Worm (Caenorhabditis elegans) whole organism, L2 larva: Measurements from ENCODE around the gene F40A3.7.

Experiments used
- R02D3.7 ChIP-seq: fragments of 150-350 bp; optimal IDR thresholded peaks from 2 replicates; lab custom pipeline; 2014; ENCODE audit warnings: missing biosample characterization, missing genetic modification characterization
- Y55F3AM.14 ChIP-seq: fragments of 200-800 bp; sonication (Bioruptor generic); optimal IDR thresholded peaks from 2 replicates; lab custom pipeline; 2018; ENCODE audit warnings: mild to moderate bottlenecking, missing genetic modification characterization, missing compliant biosample characterization
- ceh-16 ChIP-seq: fragments of 150-350 bp; optimal IDR thresholded peaks from 2 replicates; lab custom pipeline; 2014; ENCODE audit warnings: missing biosample characterization, missing genetic modification characterization
- ceh-82 ChIP-seq: fragments of 150-350 bp; optimal IDR thresholded peaks from 2 replicates; lab custom pipeline; 2014; ENCODE audit warnings: missing biosample characterization, missing genetic modification characterization
- dmd-4 ChIP-seq: sonication (generic microtip); optimal IDR thresholded peaks from 2 replicates; lab custom pipeline; 2017; ENCODE audit warnings: missing biosample characterization, missing genetic modification characterization
- gmeb-1 ChIP-seq: fragments of 150-350 bp; optimal IDR thresholded peaks from 2 replicates; lab custom pipeline; 2014; ENCODE audit warnings: missing biosample characterization, missing genetic modification characterization
- lin-11 ChIP-seq: fragments of 150-350 bp; sonication (generic microtip); optimal IDR thresholded peaks from 2 replicates; lab custom pipeline; 2014; ENCODE audit warnings: missing biosample characterization, missing genetic modification characterization, inconsistent platforms, mixed read lengths
- lin-13 ChIP-seq: fragments of 150-350 bp; optimal IDR thresholded peaks from 2 replicates; lab custom pipeline; 2014; ENCODE audit warnings: missing biosample characterization, missing genetic modification reagents, missing genetic modification characterization
- lsy-2 ChIP-seq, 2 experiments: fragments of 150-350 bp in 1 of 2; sonication (generic microtip) in 1 of 2; optimal IDR thresholded peaks; 2 replicates each; lab custom pipeline; 2014 to 2017; ENCODE audit warnings: missing biosample characterization in 2 of 2, missing genetic modification characterization in 2 of 2
- mdl-1 ChIP-seq, 2 experiments: fragments of 150-350 bp in 1 of 2; sonication (generic microtip) in 1 of 2; optimal IDR thresholded peaks; 2 replicates each; lab custom pipeline; 2017; ENCODE audit warnings: missing biosample characterization in 2 of 2, missing genetic modification characterization in 2 of 2
- nhr-10 ChIP-seq: sonication (generic microtip); optimal IDR thresholded peaks from 2 replicates; lab custom pipeline; 2017; ENCODE audit warnings: missing biosample characterization, missing genetic modification characterization
- nhr-129 ChIP-seq: fragments of 150-350 bp; optimal IDR thresholded peaks from 2 replicates; lab custom pipeline; 2014; ENCODE audit warnings: missing biosample characterization, missing genetic modification characterization
- nhr-21 ChIP-seq: fragments of 150-350 bp; optimal IDR thresholded peaks from 2 replicates; lab custom pipeline; 2014; ENCODE audit warnings: missing biosample characterization, missing genetic modification characterization
- peb-1 ChIP-seq: fragments of 150-350 bp; optimal IDR thresholded peaks from 2 replicates; lab custom pipeline; 2014; ENCODE audit warnings: missing biosample characterization, missing genetic modification characterization
- sem-4 ChIP-seq: fragments of 150-350 bp; optimal IDR thresholded peaks from 2 replicates; lab custom pipeline; 2014; ENCODE audit warnings: missing biosample characterization, missing genetic modification reagents, missing genetic modification characterization
- sma-3 ChIP-seq: sonication (generic microtip); optimal IDR thresholded peaks from 2 replicates; lab custom pipeline; 2016; ENCODE audit warnings: missing genetic modification reagents, missing genetic modification characterization, missing compliant biosample characterization
- sma-9 ChIP-seq, 2 experiments: fragments of 150-350 bp in 1 of 2; sonication (generic microtip) in 1 of 2; optimal IDR thresholded peaks; 2 replicates each; lab custom pipeline; 2014 to 2016; ENCODE audit warnings: missing genetic modification characterization in 2 of 2, mild to moderate bottlenecking in 1 of 2, missing biosample characterization in 1 of 2, missing compliant biosample characterization in 1 of 2, missing genetic modification reagents in 1 of 2, moderate library complexity in 1 of 2
- unc-39 ChIP-seq: fragments of 150-350 bp; optimal IDR thresholded peaks from 2 replicates; lab custom pipeline; 2014; ENCODE audit warnings: missing biosample characterization, missing genetic modification characterization
- zag-1 ChIP-seq: fragments of 150-350 bp; optimal IDR thresholded peaks from 2 replicates; lab custom pipeline; 2014; ENCODE audit warnings: missing biosample characterization, missing genetic modification characterization
- ztf-1 ChIP-seq: fragments of 200-800 bp; sonication (Bioruptor generic); conservative IDR thresholded peaks from 2 replicates; pipeline ENCODE4 v1.3.6; 2022; ENCODE audit warnings: missing genetic modification characterization, missing compliant biosample characterization
- ztf-11 ChIP-seq: sonication (generic microtip); optimal IDR thresholded peaks from 2 replicates; lab custom pipeline; 2017; ENCODE audit warnings: missing biosample characterization, missing genetic modification characterization

The F40A3.7 gene

DNA sequence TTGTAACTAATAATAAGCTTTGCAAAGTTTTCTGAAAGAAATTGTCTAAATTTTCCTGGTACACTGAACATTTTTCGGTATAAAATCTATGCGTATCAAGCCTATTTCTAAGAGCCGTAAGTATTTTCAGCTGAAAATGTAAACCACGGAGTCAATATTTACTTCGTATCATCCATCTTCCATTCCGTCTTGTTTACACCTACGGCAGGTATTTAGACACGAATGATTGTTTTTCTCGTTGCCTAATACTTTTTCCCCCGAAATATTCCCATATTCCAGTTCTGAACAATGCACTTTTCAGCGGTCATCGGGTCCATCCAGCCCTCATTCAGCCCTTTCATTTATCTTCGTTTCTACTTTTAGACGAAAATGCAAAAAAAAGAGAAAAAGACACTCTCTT is 52.0 kb downstream of the F40A3.7 start:
- no peak for TF ChIP-seq sma-9 (GFP tag; optimal IDR thresholded peaks at IDR 0.05; lab: Kevin White, UChicago)
- TF ChIP-seq sma-9 (tag; optimal IDR thresholded peaks at IDR 0.05; lab: Kevin White, UChicago) = no peak
- no peak for TF ChIP-seq ceh-16 (tag; lab: Kevin White, UChicago)
- TF ChIP-seq mdl-1 (tag; optimal IDR thresholded peaks at IDR 0.05; lab: Kevin White, UChicago) = no peak
- TF ChIP-seq ztf-1 = no peak
- no peak for TF ChIP-seq unc-39 (tag; lab: Kevin White, UChicago)
- no peak for TF ChIP-seq gmeb-1
- no peak for TF ChIP-seq sma-3 (GFP tag; lab: Kevin White, UChicago)
- no peak for TF ChIP-seq lsy-2 (tag; optimal IDR thresholded peaks at IDR 0.05; lab: Kevin White, UChicago)
- TF ChIP-seq nhr-10 (tag; lab: Kevin White, UChicago) = no peak
- no peak for TF ChIP-seq nhr-129
- TF ChIP-seq Y55F3AM.14 = no peak
- no peak for TF ChIP-seq sem-4 (tag; lab: Kevin White, UChicago)
- TF ChIP-seq lin-11 (tag; lab: Kevin White, UChicago) = no peak
- TF ChIP-seq ceh-82 = no peak
- no peak for TF ChIP-seq lin-13 (GFP tag; lab: Kevin White, UChicago)
- no peak for TF ChIP-seq nhr-21
- TF ChIP-seq ztf-11 (tag; lab: Kevin White, UChicago) = no peak
- no peak for TF ChIP-seq peb-1
- TF ChIP-seq dmd-4 (tag; lab: Kevin White, UChicago) = no peak
- TF ChIP-seq, all 48 proteins: peak for 0

DNA sequence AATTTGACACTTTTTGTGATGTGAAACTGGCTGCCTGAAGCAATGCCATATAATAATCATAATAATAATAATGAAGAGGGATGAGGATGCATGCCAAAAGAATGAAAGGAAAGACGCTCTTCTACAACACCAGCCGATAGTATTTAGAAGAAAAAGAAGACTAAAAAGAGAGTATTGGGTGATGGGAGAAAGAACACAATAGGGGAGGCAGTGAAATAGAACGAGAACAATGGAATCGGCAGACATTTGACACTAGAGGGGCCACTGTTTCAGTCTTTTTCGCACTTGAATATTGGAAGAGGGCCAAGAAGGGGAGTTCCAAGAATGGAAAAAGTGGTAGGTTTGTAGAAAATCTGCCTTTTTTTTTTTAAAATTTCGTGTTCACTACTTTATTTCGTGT is 52.5 kb downstream of the F40A3.7 start, which contains the start of gene memo-1:
Gene memo-1 (minus strand): TSS at position 2 of the 400 bp plus-strand sequence.
- TF ChIP-seq R02D3.7 (tag; lab: Kevin White, UChicago) (no peak), zag-1 (tag; lab: Kevin White, UChicago) (no peak), dmd-4 (tag; lab: Kevin White, UChicago) (no peak)
